Fruit fly (Drosophila melanogaster) whole organism, embryonic: ENCODE results near the gene mRF1.

Experiments used
- Asciz ChIP-seq: fragments of 200-800 bp; sonication (Bioruptor generic); optimal IDR thresholded peaks from 2 replicates; lab custom pipeline; 2017; ENCODE audit warnings: missing biosample characterization, mild to moderate bottlenecking, missing genetic modification characterization, missing genetic modification reagents
- CG10267 ChIP-seq: fragments of 200-800 bp; sonication (Bioruptor generic); optimal IDR thresholded peaks from 2 replicates; lab custom pipeline; 2018; ENCODE audit warnings: missing biosample characterization, mild to moderate bottlenecking, missing genetic modification characterization, moderate library complexity
- CG14667 ChIP-seq: fragments of 200-800 bp; sonication (Bioruptor generic); IDR thresholded peaks from 2 replicates; pipeline ENCODE4 v1.3.6; 2022; ENCODE audit warnings: missing biosample characterization, missing genetic modification characterization
- CG17328 ChIP-seq: fragments of 200-800 bp; sonication (Bioruptor generic); IDR thresholded peaks from 2 replicates; pipeline ENCODE4 v1.3.6; 2022; ENCODE audit warnings: missing biosample characterization, missing genetic modification characterization
- CG17385 ChIP-seq: fragments of 200-800 bp; sonication (Bioruptor generic); optimal IDR thresholded peaks from 3 replicates; lab custom pipeline; 2018; ENCODE audit warnings: missing biosample characterization, mild to moderate bottlenecking, missing genetic modification characterization
- CG17829 ChIP-seq: fragments of 200-800 bp; optimal IDR thresholded peaks from 2 replicates; lab custom pipeline; 2019; ENCODE audit warnings: missing biosample characterization, mild to moderate bottlenecking, missing genetic modification characterization, moderate library complexity
- CG17912 ChIP-seq: fragments of 200-800 bp; sonication (Bioruptor generic); optimal IDR thresholded peaks from 2 replicates; lab custom pipeline; 2018; ENCODE audit warnings: missing biosample characterization, mild to moderate bottlenecking, missing genetic modification characterization
- CG1832 ChIP-seq: fragments of 200-800 bp; sonication (Bioruptor generic); optimal IDR thresholded peaks from 2 replicates; lab custom pipeline; 2017; ENCODE audit warnings: missing biosample characterization, mild to moderate bottlenecking, missing genetic modification characterization, inconsistent platforms
- CG18764 ChIP-seq: fragments of 200-800 bp; sonication (Bioruptor generic); optimal IDR thresholded peaks from 3 replicates; lab custom pipeline; 2016; ENCODE audit warnings: missing biosample characterization, missing genetic modification characterization
- CG2116 ChIP-seq: fragments of 200-800 bp; sonication (Bioruptor generic); optimal IDR thresholded peaks from 3 replicates; lab custom pipeline; 2018; ENCODE audit warnings: missing biosample characterization, mild to moderate bottlenecking, missing genetic modification characterization
- CG2120 ChIP-seq: fragments of 200-800 bp; sonication (Bioruptor generic); optimal IDR thresholded peaks from 3 replicates; lab custom pipeline; 2016; ENCODE audit warnings: missing biosample characterization, missing genetic modification characterization
- CG32532 ChIP-seq: fragments of 200-800 bp; sonication (Bioruptor generic); IDR thresholded peaks from 2 replicates; pipeline ENCODE4 v1.3.6; 2022; ENCODE audit warnings: missing biosample characterization, missing genetic modification characterization
- CG4282 ChIP-seq: fragments of 200-800 bp; sonication (Bioruptor generic); optimal IDR thresholded peaks from 2 replicates; lab custom pipeline; 2016; ENCODE audit warnings: missing biosample characterization, missing genetic modification characterization
- CG4404 ChIP-seq: fragments of 200-800 bp; sonication (Bioruptor generic); IDR thresholded peaks from 2 replicates; pipeline ENCODE4 v1.3.6; 2022; ENCODE audit warnings: missing biosample characterization, missing genetic modification characterization
- CG4820 ChIP-seq: fragments of 200-800 bp; sonication (Bioruptor generic); optimal IDR thresholded peaks from 3 replicates; lab custom pipeline; 2016; ENCODE audit warnings: missing biosample characterization, missing genetic modification characterization
- CG5245 ChIP-seq: fragments of 200-800 bp; sonication (Bioruptor generic); optimal IDR thresholded peaks from 3 replicates; lab custom pipeline; 2016; ENCODE audit warnings: missing biosample characterization, missing genetic modification characterization
- CG6254 ChIP-seq: fragments of 200-800 bp; sonication (Bioruptor generic); optimal IDR thresholded peaks from 3 replicates; lab custom pipeline; 2017; ENCODE audit warnings: mild to moderate bottlenecking, missing biosample characterization, missing genetic modification reagents, missing genetic modification characterization
- CG6765 ChIP-seq: fragments of 200-800 bp; sonication (Bioruptor generic); optimal IDR thresholded peaks from 3 replicates; lab custom pipeline; 2017; ENCODE audit warnings: missing biosample characterization, mild to moderate bottlenecking, missing genetic modification characterization
- CG8388 ChIP-seq: fragments of 200-800 bp; sonication (Bioruptor generic); optimal IDR thresholded peaks from 2 replicates; lab custom pipeline; 2019; ENCODE audit warnings: missing biosample characterization, mild to moderate bottlenecking, missing genetic modification characterization, moderate library complexity
- Camta ChIP-seq: fragments of 200-800 bp; sonication (Bioruptor generic); optimal IDR thresholded peaks from 2 replicates; lab custom pipeline; 2016; ENCODE audit warnings: missing biosample characterization, missing genetic modification characterization
- Chrac-16 ChIP-seq: fragments of 200-800 bp; sonication (Bioruptor generic); optimal IDR thresholded peaks from 3 replicates; lab custom pipeline; 2016; ENCODE audit warnings: missing biosample characterization, missing genetic modification characterization
- Dad ChIP-seq: fragments of 200-800 bp; sonication (Bioruptor generic); optimal IDR thresholded peaks from 3 replicates; lab custom pipeline; 2016; ENCODE audit warnings: missing biosample characterization, missing genetic modification characterization
- Doc3 ChIP-seq: fragments of 200-800 bp; sonication (Bioruptor generic); IDR thresholded peaks from 3 replicates; pipeline ENCODE4 v1.3.6; 2022; ENCODE audit warnings: missing biosample characterization, missing genetic modification characterization; ENCODE audit not compliant: partially characterized antibody
- ERR ChIP-seq: fragments of 200-800 bp; sonication (Bioruptor generic); optimal IDR thresholded peaks from 2 replicates; lab custom pipeline; 2016; ENCODE audit warnings: missing biosample characterization, missing genetic modification characterization
- H15 ChIP-seq: fragments of 200-800 bp; sonication (Bioruptor generic); IDR thresholded peaks from 3 replicates; pipeline ENCODE4 v1.3.6; 2022; ENCODE audit warnings: missing biosample characterization, missing genetic modification characterization
- HHEX ChIP-seq: fragments of 200-800 bp; sonication (Bioruptor generic); optimal IDR thresholded peaks from 3 replicates; lab custom pipeline; 2017; ENCODE audit warnings: missing biosample characterization, mild to moderate bottlenecking, missing genetic modification characterization, missing genetic modification reagents
- Hey ChIP-seq: fragments of 200-800 bp; sonication (Bioruptor generic); optimal IDR thresholded peaks from 3 replicates; lab custom pipeline; 2018; ENCODE audit warnings: missing biosample characterization, mild to moderate bottlenecking, missing genetic modification characterization
- MTF-1 ChIP-seq: fragments of 200-800 bp; sonication (Bioruptor generic); optimal IDR thresholded peaks from 2 replicates; lab custom pipeline; 2018; ENCODE audit warnings: missing biosample characterization, mild to moderate bottlenecking, missing genetic modification characterization, borderline replicate concordance
- Max ChIP-seq: fragments of 200-800 bp; sonication (Bioruptor generic); optimal IDR thresholded peaks from 2 replicates; lab custom pipeline; 2016; ENCODE audit warnings: missing biosample characterization, mild to moderate bottlenecking, missing genetic modification characterization
- Nf-YB ChIP-seq: fragments of 200-800 bp; sonication (Bioruptor generic); optimal IDR thresholded peaks from 3 replicates; lab custom pipeline; 2019; ENCODE audit warnings: missing biosample characterization, mild to moderate bottlenecking, missing genetic modification characterization, moderate library complexity
- Sox100B ChIP-seq: fragments of 200-800 bp; sonication (Bioruptor generic); optimal IDR thresholded peaks from 3 replicates; lab custom pipeline; 2018; ENCODE audit warnings: missing biosample characterization, mild to moderate bottlenecking, missing genetic modification characterization
- Ssrp ChIP-seq: fragments of 200-800 bp; sonication (Bioruptor generic); optimal IDR thresholded peaks from 2 replicates; lab custom pipeline; 2018; ENCODE audit warnings: missing biosample characterization, mild to moderate bottlenecking, missing genetic modification characterization, moderate library complexity
- al ChIP-seq: fragments of 200-800 bp; sonication (Bioruptor generic); IDR thresholded peaks from 2 replicates; pipeline ENCODE4 v1.3.6; 2022; ENCODE audit warnings: missing biosample characterization, missing genetic modification characterization
- bcd ChIP-seq: fragments of 200-800 bp; sonication (Bioruptor generic); optimal IDR thresholded peaks from 2 replicates; lab custom pipeline; 2017; ENCODE audit warnings: missing biosample characterization, mild to moderate bottlenecking, missing genetic modification characterization
- cato ChIP-seq: fragments of 200-800 bp; sonication (Bioruptor generic); optimal IDR thresholded peaks from 2 replicates; lab custom pipeline; 2016; ENCODE audit warnings: missing biosample characterization, missing genetic modification characterization, borderline replicate concordance
- corto ChIP-seq: fragments of 200-800 bp; sonication (Bioruptor generic); optimal IDR thresholded peaks from 2 replicates; lab custom pipeline; 2016; ENCODE audit warnings: missing biosample characterization, mild to moderate bottlenecking, missing genetic modification characterization, moderate library complexity
- da ChIP-seq: fragments of 200-800 bp; sonication (Bioruptor generic); optimal IDR thresholded peaks from 2 replicates; lab custom pipeline; 2016; ENCODE audit warnings: missing biosample characterization, missing genetic modification characterization
- dysf ChIP-seq: fragments of 200-800 bp; sonication (Bioruptor generic); IDR thresholded peaks from 3 replicates; pipeline ENCODE4 v1.3.6; 2022; ENCODE audit warnings: missing biosample characterization, missing genetic modification characterization
- ftz-f1 ChIP-seq: fragments of 200-800 bp; sonication (Bioruptor generic); optimal IDR thresholded peaks from 2 replicates; lab custom pipeline; 2016; ENCODE audit warnings: missing biosample characterization, missing genetic modification characterization
- gcm ChIP-seq: fragments of 200-800 bp; sonication (Bioruptor generic); optimal IDR thresholded peaks from 2 replicates; lab custom pipeline; 2019; ENCODE audit warnings: missing biosample characterization, mild to moderate bottlenecking, missing genetic modification characterization, moderate library complexity
- gcm2 ChIP-seq: fragments of 200-800 bp; sonication (Bioruptor generic); optimal IDR thresholded peaks from 2 replicates; lab custom pipeline; 2016; ENCODE audit warnings: missing biosample characterization, missing genetic modification characterization
- jigr1 ChIP-seq: fragments of 200-800 bp; sonication (Bioruptor generic); IDR thresholded peaks from 3 replicates; pipeline ENCODE4 v1.3.6; 2022; ENCODE audit warnings: missing biosample characterization, missing genetic modification characterization
- luna ChIP-seq: fragments of 200-800 bp; sonication (Bioruptor generic); optimal IDR thresholded peaks from 2 replicates; lab custom pipeline; 2016; ENCODE audit warnings: missing biosample characterization, missing genetic modification characterization
- mam ChIP-seq: fragments of 200-800 bp; sonication (Bioruptor generic); optimal IDR thresholded peaks from 3 replicates; lab custom pipeline; 2016; ENCODE audit warnings: missing biosample characterization, missing genetic modification characterization
- pzg ChIP-seq: fragments of 200-800 bp; sonication (Bioruptor generic); optimal IDR thresholded peaks from 3 replicates; lab custom pipeline; 2018; ENCODE audit warnings: missing biosample characterization, mild to moderate bottlenecking, missing genetic modification characterization, moderate library complexity
- sens ChIP-seq: fragments of 200-800 bp; sonication (Bioruptor generic); peaks from one replicate; lab custom pipeline; 2016; ENCODE audit warnings: missing biosample characterization, missing genetic modification characterization
- shn ChIP-seq: fragments of 200-800 bp; sonication (Bioruptor generic); optimal IDR thresholded peaks from 3 replicates; lab custom pipeline; 2016; ENCODE audit warnings: missing biosample characterization, missing genetic modification characterization
- slou ChIP-seq: fragments of 200-800 bp; sonication (Bioruptor generic); optimal IDR thresholded peaks from 3 replicates; lab custom pipeline; 2016; ENCODE audit warnings: missing biosample characterization, missing genetic modification characterization
- sna ChIP-seq: fragments of 200-800 bp; sonication (Bioruptor generic); IDR thresholded peaks from 2 replicates; pipeline ENCODE4 v1.3.6; 2022; ENCODE audit warnings: missing biosample characterization, missing genetic modification characterization; ENCODE audit not compliant: partially characterized antibody
- stc ChIP-seq: fragments of 200-800 bp; sonication (Bioruptor generic); IDR thresholded peaks from 2 replicates; pipeline ENCODE4 v1.3.6; 2022; ENCODE audit warnings: missing biosample characterization, missing genetic modification characterization
- zen ChIP-seq: fragments of 200-800 bp; sonication (Bioruptor generic); optimal IDR thresholded peaks from 3 replicates; lab custom pipeline; 2018; ENCODE audit warnings: missing biosample characterization, mild to moderate bottlenecking, missing genetic modification characterization, moderate library complexity

mRF1 gene

dm6 chr2L:13222225-13222648 is 2.5 kb downstream of the mRF1 start, which contains the start of the genes Ski6 and CG16812 (continued):
- TF ChIP-seq sens (GFP tag; lab: Kevin White, UChicago) (peak; percentile 94), CG1832 (GFP tag; lab: Kevin White, UChicago) (no peak), Chrac-16 (peak; percentile 78), sna (0 out of 2 replicates have a peak, but pooled peaks have one; percentile 21), CG17328 (GFP tag; lab: Robert Waterston, UW) (peak; percentile 68), CG6765 (GFP tag; lab: Kevin White, UChicago) (peak; percentile 7), CG6254 (GFP tag; lab: Kevin White, UChicago) (no peak), CG4282 (GFP tag; lab: Kevin White, UChicago) (no peak), CG17912 (no peak), luna (GFP tag; lab: Kevin White, UChicago) (no peak), al (GFP tag; lab: Robert Waterston, UW) (peak; percentile 58), CG14667 (GFP tag; lab: Robert Waterston, UW) (no peak; the same call in 1 of the 2 replicates), CG17829 (tag; lab: Kevin White, UChicago) (peak; percentile 87), CG32532 (peak; percentile 83), Ssrp (tag; lab: Kevin White, UChicago) (peak; percentile 56), Dad (GFP tag; lab: Kevin White, UChicago) (no peak), CG18764 (GFP tag; lab: Kevin White, UChicago) (peak; percentile 47), HHEX (GFP tag; lab: Kevin White, UChicago) (peak; percentile 28), Doc3 (GFP tag; lab: Robert Waterston, UW) (no peak; the same call in 2 of the 3 replicates), jigr1 (GFP tag; lab: Robert Waterston, UW) (no peak), zen (peak; percentile 83), stc (GFP tag; lab: Robert Waterston, UW) (peak; percentile 65), Camta (GFP tag; lab: Kevin White, UChicago) (peak; percentile 48), dysf (peak; percentile 60; the same call in 2 of the 3 replicates), CG2116 (peak; percentile 65), bcd (peak; percentile 49), MTF-1 (GFP tag; lab: Kevin White, UChicago) (peak; percentile 68), CG17385 (GFP tag; lab: Kevin White, UChicago) (peak; percentile 58), da (GFP tag; lab: Kevin White, UChicago) (no peak), Asciz (GFP tag; lab: Kevin White, UChicago) (no peak), CG4820 (GFP tag; lab: Kevin White, UChicago) (peak; percentile 53), cato (GFP tag; lab: Kevin White, UChicago) (peak; percentile 34), Max (GFP tag; lab: Kevin White, UChicago) (peak; percentile 75), pzg (GFP tag; lab: Kevin White, UChicago) (peak; percentile 61), shn (GFP tag; lab: Kevin White, UChicago) (no peak), Nf-YB (GFP tag; lab: Kevin White, UChicago) (peak; percentile 47), H15 (GFP tag; lab: Robert Waterston, UW) (peak; percentile 42; the same call in 1 of the 3 replicates), ERR (GFP tag; lab: Kevin White, UChicago) (no peak), gcm2 (no peak), CG10267 (peak; percentile 97), CG2120 (GFP tag; lab: Kevin White, UChicago) (peak; percentile 76), Hey (tag; lab: Kevin White, UChicago) (no peak), CG4404 (GFP tag; lab: Robert Waterston, UW) (peak; percentile 40; the same call in 1 of the 2 replicates), Sox100B (GFP tag; lab: Kevin White, UChicago) (no peak), gcm (peak; percentile 68), mam (GFP tag; lab: Kevin White, UChicago) (no peak), CG8388 (GFP tag; lab: Kevin White, UChicago) (peak; percentile 63), corto (GFP tag; lab: Kevin White, UChicago) (no peak), slou (GFP tag; lab: Kevin White, UChicago) (peak; percentile 39), CG5245 (GFP tag; lab: Kevin White, UChicago) (peak; percentile 25), ftz-f1 (GFP tag; lab: Kevin White, UChicago) (no peak)
